Worm (Caenorhabditis elegans) whole organism, L4 larva: ENCODE data around the gene Y48B6A.5.
A peak's percentile ranks its signal among the peaks of the same experiment; 100 is the strongest.

ENCODE experiments used
- D1046.2 ChIP-seq: fragments of 200-800 bp; sonication (Bioruptor generic); IDR thresholded peaks from 2 replicates; pipeline ENCODE4 v1.3.6; 2022; ENCODE audit warnings: missing genetic modification characterization, missing compliant biosample characterization
- F10B5.3 ChIP-seq: sonication (generic microtip); optimal IDR thresholded peaks from 2 replicates; lab custom pipeline; 2016; ENCODE audit warnings: mild to moderate bottlenecking, missing genetic modification characterization, missing compliant biosample characterization
- F26F4.8 ChIP-seq: fragments of 200-800 bp; sonication (Bioruptor generic); conservative IDR thresholded peaks from 2 replicates; pipeline ENCODE4 v1.3.6; 2022; ENCODE audit warnings: missing genetic modification characterization, missing compliant biosample characterization
- F49E8.2 ChIP-seq: sonication (generic microtip); optimal IDR thresholded peaks from 2 replicates; lab custom pipeline; 2016; ENCODE audit warnings: missing compliant biosample characterization, mild to moderate bottlenecking, missing genetic modification characterization, borderline replicate concordance
- T20F7.1 ChIP-seq: fragments of 200-800 bp; sonication (Bioruptor generic); optimal IDR thresholded peaks from 2 replicates; lab custom pipeline; 2018; ENCODE audit warnings: mild to moderate bottlenecking, missing genetic modification characterization, missing compliant biosample characterization
- T26A8.4 ChIP-seq: fragments of 200-800 bp; sonication (Bioruptor generic); IDR thresholded peaks from 2 replicates; pipeline ENCODE4 v1.3.6; 2022; ENCODE audit warnings: missing genetic modification characterization, missing compliant biosample characterization
- Y105C5A.15 ChIP-seq: fragments of 200-800 bp; sonication (Bioruptor generic); IDR thresholded peaks from 2 replicates; pipeline ENCODE4 v1.3.6; 2022; ENCODE audit warnings: missing genetic modification characterization, missing compliant biosample characterization
- Y48G9A.11 ChIP-seq: fragments of 200-800 bp; sonication (Bioruptor generic); IDR thresholded peaks from 2 replicates; pipeline ENCODE4 v1.3.6; 2022; ENCODE audit warnings: missing genetic modification reagents, missing genetic modification characterization, missing compliant biosample characterization
- aha-1 ChIP-seq: fragments of 150-350 bp; peaks from one replicate; lab custom pipeline; 2014; ENCODE audit warnings: missing biosample characterization, missing genetic modification characterization
- arid-1 ChIP-seq: fragments of 200-800 bp; sonication (Bioruptor generic); conservative IDR thresholded peaks from 2 replicates; pipeline ENCODE4 v1.3.6; 2022; ENCODE audit warnings: missing genetic modification reagents, missing genetic modification characterization, missing compliant biosample characterization
- ceh-20 ChIP-seq: fragments of 200-800 bp; sonication (Bioruptor generic); IDR thresholded peaks from 2 replicates; pipeline ENCODE4 v1.3.6; 2022; ENCODE audit warnings: missing genetic modification reagents, missing genetic modification characterization, missing compliant biosample characterization
- ceh-44 ChIP-seq: fragments of 200-800 bp; sonication (Bioruptor generic); IDR thresholded peaks from 2 replicates; pipeline ENCODE4 v1.3.6; 2022; ENCODE audit warnings: missing genetic modification reagents, missing genetic modification characterization, missing compliant biosample characterization
- ceh-62 ChIP-seq: sonication (generic microtip); optimal IDR thresholded peaks from 2 replicates; lab custom pipeline; 2017; ENCODE audit warnings: missing biosample characterization, missing genetic modification characterization
- ceh-82 ChIP-seq: sonication (generic microtip); optimal IDR thresholded peaks from 2 replicates; lab custom pipeline; 2017; ENCODE audit warnings: missing biosample characterization, missing genetic modification characterization
- cey-2 ChIP-seq: sonication (generic microtip); optimal IDR thresholded peaks from 3 replicates; lab custom pipeline; 2017; ENCODE audit warnings: missing genetic modification characterization, mild to moderate bottlenecking, missing compliant biosample characterization, antibody characterized with exemption, borderline replicate concordance; ENCODE audit not compliant: insufficient read depth
- daf-16 ChIP-seq, 3 experiments: sonication (generic microtip); optimal IDR thresholded peaks; 2 replicates each; lab custom pipeline; 2016 to 2017; ENCODE audit warnings: missing genetic modification characterization in 3 of 3, missing genetic modification reagents in 3 of 3, mild to moderate bottlenecking in 2 of 3, missing compliant biosample characterization in 2 of 3, missing biosample characterization in 1 of 3, moderate library complexity in 1 of 3
- dmd-6 ChIP-seq: fragments of 200-800 bp; sonication (Bioruptor generic); IDR thresholded peaks from 2 replicates; pipeline ENCODE4 v1.3.6; 2022; ENCODE audit warnings: missing genetic modification reagents, missing genetic modification characterization, missing compliant biosample characterization
- dmd-8 ChIP-seq: fragments of 200-800 bp; sonication (Bioruptor generic); IDR thresholded peaks from 2 replicates; pipeline ENCODE4 v1.3.6; 2022; ENCODE audit warnings: missing genetic modification characterization, missing compliant biosample characterization
- dmd-9 ChIP-seq: fragments of 200-800 bp; sonication (Bioruptor generic); IDR thresholded peaks from 2 replicates; pipeline ENCODE4 v1.3.6; 2022; ENCODE audit warnings: missing genetic modification reagents, missing genetic modification characterization, missing compliant biosample characterization
- egl-43 ChIP-seq: fragments of 200-800 bp; sonication (Bioruptor generic); IDR thresholded peaks from 2 replicates; pipeline ENCODE4 v1.3.6; 2022; ENCODE audit warnings: missing genetic modification reagents, missing genetic modification characterization, missing compliant biosample characterization
- fos-1 ChIP-seq: fragments of 150-350 bp; optimal IDR thresholded peaks from 2 replicates; lab custom pipeline; 2014; ENCODE audit warnings: missing biosample characterization, missing genetic modification characterization
- lin-13 ChIP-seq: fragments of 150-350 bp; optimal IDR thresholded peaks from 2 replicates; lab custom pipeline; 2014; ENCODE audit warnings: missing biosample characterization, missing genetic modification reagents, missing genetic modification characterization
- lsy-2 ChIP-seq, 2 experiments: fragments of 150-350 bp in 1 of 2; sonication (generic microtip) in 1 of 2; optimal IDR thresholded peaks; 2 replicates each; lab custom pipeline; 2014 to 2017; ENCODE audit warnings: missing biosample characterization in 2 of 2, missing genetic modification characterization in 2 of 2
- mdl-1 ChIP-seq, 2 experiments: fragments of 150-350 bp in 1 of 2; sonication (generic microtip) in 1 of 2; optimal IDR thresholded peaks; 2 replicates each; lab custom pipeline; 2014 to 2017; ENCODE audit warnings: missing biosample characterization in 2 of 2, missing genetic modification characterization in 2 of 2
- mdt-29 ChIP-seq: fragments of 200-800 bp; sonication (Bioruptor generic); IDR thresholded peaks from 2 replicates; pipeline ENCODE4 v1.3.6; 2022; ENCODE audit warnings: missing genetic modification reagents, missing genetic modification characterization, missing compliant biosample characterization
- mep-1 ChIP-seq: fragments of 150-350 bp; sonication (generic microtip); optimal IDR thresholded peaks from 3 replicates; lab custom pipeline; 2014; ENCODE audit warnings: missing biosample characterization, missing genetic modification characterization
- mxl-3 ChIP-seq: fragments of 200-800 bp; sonication (Bioruptor generic); optimal IDR thresholded peaks from 2 replicates; lab custom pipeline; 2018; ENCODE audit warnings: mild to moderate bottlenecking, missing genetic modification characterization, missing compliant biosample characterization
- nhr-102 ChIP-seq: sonication (generic microtip); optimal IDR thresholded peaks from 2 replicates; lab custom pipeline; 2016; ENCODE audit warnings: mild to moderate bottlenecking, missing genetic modification characterization, moderate library complexity, missing compliant biosample characterization
- nhr-111 ChIP-seq: fragments of 200-800 bp; sonication (Bioruptor generic); optimal IDR thresholded peaks from 2 replicates; lab custom pipeline; 2018; ENCODE audit warnings: mild to moderate bottlenecking, missing genetic modification characterization, missing compliant biosample characterization
- nhr-28 ChIP-seq: fragments of 150-350 bp; optimal IDR thresholded peaks from 2 replicates; lab custom pipeline; 2014; ENCODE audit warnings: missing biosample characterization, missing genetic modification characterization
- nhr-42 ChIP-seq: fragments of 200-800 bp; sonication (Bioruptor generic); IDR thresholded peaks from 2 replicates; pipeline ENCODE4 v1.3.6; 2022; ENCODE audit warnings: missing genetic modification characterization, missing compliant biosample characterization
- nhr-76 ChIP-seq: fragments of 150-350 bp; optimal IDR thresholded peaks from 2 replicates; lab custom pipeline; 2014; ENCODE audit warnings: missing biosample characterization, missing genetic modification characterization
- nhr-77 ChIP-seq: fragments of 150-350 bp; optimal IDR thresholded peaks from 2 replicates; lab custom pipeline; 2014; ENCODE audit warnings: missing biosample characterization, missing genetic modification characterization
- pha-4 ChIP-seq, 2 experiments: fragments of 150-350 bp in 1 of 2; fragments of 200-800 bp in 1 of 2; sonication (Bioruptor generic) in 1 of 2; IDR thresholded peaks in 1 of 2; optimal IDR thresholded peaks in 1 of 2; 2 replicates each; pipeline versions ENCODE4 v1.3.6 to Lab custom; 2014 to 2022; ENCODE audit warnings: missing genetic modification characterization in 2 of 2, missing genetic modification reagents in 2 of 2, missing biosample characterization in 1 of 2, missing compliant biosample characterization in 1 of 2
- saeg-2 ChIP-seq: fragments of 200-800 bp; sonication (Bioruptor generic); IDR thresholded peaks from 2 replicates; pipeline ENCODE4 v1.3.6; 2022; ENCODE audit warnings: missing genetic modification reagents, missing genetic modification characterization, missing compliant biosample characterization
- set-16 ChIP-seq: fragments of 200-800 bp; sonication (Bioruptor generic); IDR thresholded peaks from 2 replicates; pipeline ENCODE4 v1.3.6; 2022; ENCODE audit warnings: missing genetic modification reagents, missing genetic modification characterization, missing compliant biosample characterization
- snpc-1.2 ChIP-seq: fragments of 200-800 bp; sonication (Bioruptor generic); IDR thresholded peaks from 2 replicates; pipeline ENCODE4 v1.3.6; 2022; ENCODE audit warnings: missing genetic modification reagents, missing genetic modification characterization, missing compliant biosample characterization
- spr-1 ChIP-seq: sonication (generic microtip); optimal IDR thresholded peaks from 2 replicates; lab custom pipeline; 2016; ENCODE audit warnings: mild to moderate bottlenecking, missing genetic modification characterization, missing compliant biosample characterization
- unc-130 ChIP-seq: sonication (generic microtip); optimal IDR thresholded peaks from 2 replicates; lab custom pipeline; 2016; ENCODE audit warnings: missing genetic modification reagents, missing genetic modification characterization, missing compliant biosample characterization
- unc-39 ChIP-seq: sonication (generic microtip); optimal IDR thresholded peaks from 2 replicates; lab custom pipeline; 2017; ENCODE audit warnings: missing biosample characterization, missing genetic modification characterization
- unc-62 ChIP-seq, 3 experiments: fragments of 150-350 bp in 1 of 3; sonication (generic microtip); optimal IDR thresholded peaks in 2 of 3; peaks in 1 of 3; 1 replicate in 1 of 3; 2 replicates in 2 of 3; lab custom pipeline; 2014 to 2017; ENCODE audit warnings: missing biosample characterization in 3 of 3, missing genetic modification characterization in 3 of 3, missing genetic modification reagents in 3 of 3, missing genotype in 1 of 3
- vab-7 ChIP-seq: fragments of 200-800 bp; sonication (Bioruptor generic); IDR thresholded peaks from 2 replicates; pipeline ENCODE4 v1.3.6; 2022; ENCODE audit warnings: missing genetic modification reagents, missing genetic modification characterization, missing compliant biosample characterization
- zip-11 ChIP-seq: fragments of 200-800 bp; sonication (Bioruptor generic); IDR thresholded peaks from 2 replicates; pipeline ENCODE4 v1.3.6; 2022; ENCODE audit warnings: missing genetic modification characterization, missing compliant biosample characterization
- ztf-11 ChIP-seq: fragments of 150-350 bp; optimal IDR thresholded peaks from 2 replicates; lab custom pipeline; 2014; ENCODE audit warnings: missing biosample characterization, missing genetic modification characterization

Gene Y48B6A.5

ce11 chrII:14171558-14171957 lies 3.4 kb downstream of the Y48B6A.5 start, which contains the start of gene eat-2:
Gene eat-2 (minus strand): TSS chrII:14171658.
- TF ChIP-seq aha-1 (peak; percentile 87), ceh-82 (no peak), daf-16 (GFP tag; optimal IDR thresholded peaks at IDR 0.05; lab: Kevin White, UChicago) (no peak), daf-16 (tag; optimal IDR thresholded peaks at IDR 0.05; lab: Kevin White, UChicago) (no peak)

- TF ChIP-seq arid-1 (GFP tag; lab: Robert Waterston, UW) (no peak), egl-43 (GFP tag; lab: Robert Waterston, UW) (0 out of 2 replicates have a peak, but pooled peaks have one; percentile 36), zip-11 (GFP tag; lab: Robert Waterston, UW) (no peak), T20F7.1 (no peak), unc-62 (GFP tag; optimal IDR thresholded peaks at IDR 0.05 in 1 of 2; lab: Kevin White, UChicago) (peak in 1 of 2 experiments; percentile 62), unc-62 (tag; optimal IDR thresholded peaks at IDR 0.05; lab: Kevin White, UChicago) (no peak), F26F4.8 (GFP tag; lab: Robert Waterston, UW) (no peak), nhr-42 (GFP tag; lab: Robert Waterston, UW) (peak; percentile 23; the same call in 1 of the 2 replicates), set-16 (GFP tag; lab: Robert Waterston, UW) (peak; percentile 91)
Measured at ce11 chrII:14165430-14165929, 9.5 kb downstream of the Y48B6A.5 start.

- TF ChIP-seq mxl-3 (GFP tag; lab: Kevin White, UChicago) (no peak), fos-1 (tag; lab: Kevin White, UChicago) (no peak), unc-39 (tag; lab: Kevin White, UChicago) (no peak), snpc-1.2 (GFP tag; lab: Robert Waterston, UW) (peak; percentile 68), ceh-62 (tag; lab: Kevin White, UChicago) (no peak), F10B5.3 (tag; lab: Kevin White, UChicago) (no peak), mep-1 (tag; lab: Kevin White, UChicago) (no peak), nhr-76 (tag; lab: Kevin White, UChicago) (no peak), dmd-9 (GFP tag; lab: Robert Waterston, UW) (no peak), unc-130 (GFP tag; lab: Kevin White, UChicago) (peak; percentile 54), F49E8.2 (peak; percentile 86), D1046.2 (GFP tag; lab: Robert Waterston, UW) (0 out of 2 replicates have a peak, but pooled peaks have one; percentile 60), aha-1 (no peak), nhr-28 (tag; lab: Kevin White, UChicago) (no peak), nhr-111 (peak; percentile 69), lin-13 (GFP tag; lab: Kevin White, UChicago) (no peak), ceh-44 (GFP tag; lab: Robert Waterston, UW) (no peak), T26A8.4 (GFP tag; lab: Robert Waterston, UW) (no peak), ztf-11 (tag; lab: Kevin White, UChicago) (no peak), vab-7 (GFP tag; lab: Robert Waterston, UW) (0 out of 2 replicates have a peak, but pooled peaks have one; percentile 10), dmd-8 (GFP tag; lab: Robert Waterston, UW) (no peak), mdt-29 (GFP tag; lab: Robert Waterston, UW) (no peak), nhr-102 (peak; percentile 28), pha-4 (GFP tag; IDR thresholded peaks at IDR 0.05; lab: Robert Waterston, UW) (peak; percentile 52; the same call in 1 of the 2 replicates), pha-4 (tag; optimal IDR thresholded peaks at IDR 0.05; lab: Kevin White, UChicago) (no peak), spr-1 (tag; lab: Kevin White, UChicago) (peak; percentile 9), mdl-1 (tag; optimal IDR thresholded peaks at IDR 0.05; lab: Kevin White, UChicago) (no peak), saeg-2 (GFP tag; lab: Robert Waterston, UW) (no peak), Y48G9A.11 (peak; percentile 83), egl-43 (GFP tag; lab: Robert Waterston, UW) (peak; percentile 52), ceh-20 (GFP tag; lab: Robert Waterston, UW) (no peak), Y105C5A.15 (GFP tag; lab: Robert Waterston, UW) (0 out of 2 replicates have a peak, but pooled peaks have one; percentile 46), dmd-6 (GFP tag; lab: Robert Waterston, UW) (no peak), cey-2 (tag; lab: Kevin White, UChicago) (no peak), nhr-77 (tag; lab: Kevin White, UChicago) (no peak), lsy-2 (tag; optimal IDR thresholded peaks at IDR 0.05; lab: Kevin White, UChicago) (no peak)
Measured at ce11 chrII:14155259-14156023, 19.6 kb downstream of the Y48B6A.5 start, which contains the start of the genes rpl-43 and xrn-2. Gene rpl-43 (plus strand): TSS chrII:14155294. Gene xrn-2 (plus strand): TSS chrII:14155768.
